Worm (Caenorhabditis elegans): Measurements from ENCODE around the gene vps-39.

- TF ChIP-seq zag-1 (tag; optimal IDR thresholded peaks at IDR 0.05) (no peak), sea-2 (GFP tag; optimal IDR thresholded peaks at IDR 0.05) (no peak), fkh-10 (GFP tag; optimal IDR thresholded peaks at IDR 0.05) (no peak), mdl-1 (tag; optimal IDR thresholded peaks at IDR 0.05) (no peak)
These were observed 20.7 kb downstream of the vps-39 start, which contains the start of gene srh-308 for ce11 chrV:14017476-14017875.
